Fruit fly (Drosophila melanogaster) whole organism, embryonic: Measurements from ENCODE around the gene RpL34b.

Experiments
- ATbp ChIP-seq: fragments of 200-800 bp; sonication (Bioruptor generic); optimal IDR thresholded peaks from 2 replicates; lab custom pipeline; 2017; ENCODE audit warnings: missing biosample characterization, mild to moderate bottlenecking, missing genetic modification characterization, missing genetic modification reagents
- BEAF-32 ChIP-seq: fragments of 200-800 bp; sonication (Bioruptor generic); optimal IDR thresholded peaks from 3 replicates; lab custom pipeline; 2017; ENCODE audit warnings: missing biosample characterization, missing genetic modification characterization, mild to moderate bottlenecking, moderate library complexity, missing genetic modification reagents
- Bgb ChIP-seq: fragments of 200-800 bp; sonication (Bioruptor generic); IDR thresholded peaks from 2 replicates; pipeline ENCODE4 v1.3.6; 2022; ENCODE audit warnings: missing biosample characterization, missing genetic modification characterization; ENCODE audit not compliant: partially characterized antibody
- C15 ChIP-seq: fragments of 200-800 bp; sonication (Bioruptor generic); IDR thresholded peaks from 3 replicates; pipeline ENCODE4 v1.3.6; 2022; ENCODE audit warnings: missing biosample characterization, missing genetic modification characterization
- CG12942 ChIP-seq: fragments of 200-800 bp; sonication (Bioruptor generic); optimal IDR thresholded peaks from 3 replicates; lab custom pipeline; 2016; ENCODE audit warnings: missing biosample characterization, missing genetic modification characterization
- CG13424 ChIP-seq: fragments of 200-800 bp; sonication (Bioruptor generic); optimal IDR thresholded peaks from 2 replicates; lab custom pipeline; 2019; ENCODE audit warnings: missing biosample characterization, mild to moderate bottlenecking, missing genetic modification characterization, moderate library complexity
- CG14050 ChIP-seq: fragments of 200-800 bp; sonication (Bioruptor generic); IDR thresholded peaks from 3 replicates; pipeline ENCODE4 v1.3.6; 2022; ENCODE audit warnings: missing biosample characterization, missing genetic modification characterization
- CG14860 ChIP-seq: fragments of 200-800 bp; sonication (Bioruptor generic); IDR thresholded peaks from 3 replicates; pipeline ENCODE4 v1.3.6; 2022; ENCODE audit warnings: missing biosample characterization, missing genetic modification characterization; ENCODE audit not compliant: partially characterized antibody
- CG15011 ChIP-seq: fragments of 200-800 bp; sonication (Bioruptor generic); optimal IDR thresholded peaks from 3 replicates; lab custom pipeline; 2018; ENCODE audit warnings: missing biosample characterization, mild to moderate bottlenecking, missing genetic modification characterization
- CG15269 ChIP-seq: fragments of 200-800 bp; sonication (Bioruptor generic); optimal IDR thresholded peaks from 2 replicates; lab custom pipeline; 2018; ENCODE audit warnings: missing biosample characterization, mild to moderate bottlenecking, missing genetic modification characterization, moderate library complexity
- CG1603 ChIP-seq: fragments of 200-800 bp; sonication (Bioruptor generic); optimal IDR thresholded peaks from 2 replicates; lab custom pipeline; 2019; ENCODE audit warnings: missing biosample characterization, mild to moderate bottlenecking, missing genetic modification characterization, moderate library complexity
- CG18619 ChIP-seq: fragments of 200-800 bp; sonication (Bioruptor generic); optimal IDR thresholded peaks from 3 replicates; lab custom pipeline; 2017; ENCODE audit warnings: missing biosample characterization, mild to moderate bottlenecking, missing genetic modification characterization
- CG31365 ChIP-seq: fragments of 200-800 bp; sonication (Bioruptor generic); optimal IDR thresholded peaks from 2 replicates; lab custom pipeline; 2018; ENCODE audit warnings: missing biosample characterization, mild to moderate bottlenecking, missing genetic modification characterization
- CG32767 ChIP-seq: fragments of 200-800 bp; sonication (Bioruptor generic); IDR thresholded peaks from 2 replicates; pipeline ENCODE4 v1.3.6; 2022; ENCODE audit warnings: missing biosample characterization, missing genetic modification characterization
- CG4360 ChIP-seq: fragments of 200-800 bp; sonication (Bioruptor generic); IDR thresholded peaks from 2 replicates; pipeline ENCODE4 v1.3.6; 2022; ENCODE audit warnings: missing biosample characterization, missing genetic modification characterization
- CG5953 ChIP-seq: fragments of 200-800 bp; sonication (Bioruptor generic); IDR thresholded peaks from 2 replicates; pipeline ENCODE4 v1.3.6; 2022; ENCODE audit warnings: missing biosample characterization, missing genetic modification characterization
- CG7987 ChIP-seq: fragments of 200-800 bp; sonication (Bioruptor generic); optimal IDR thresholded peaks from 2 replicates; lab custom pipeline; 2018; ENCODE audit warnings: missing biosample characterization, mild to moderate bottlenecking, missing genetic modification characterization, moderate library complexity
- CG9727 ChIP-seq: fragments of 200-800 bp; sonication (Bioruptor generic); optimal IDR thresholded peaks from 3 replicates; lab custom pipeline; 2017; ENCODE audit warnings: missing biosample characterization, mild to moderate bottlenecking, missing genetic modification characterization
- CG9817 ChIP-seq: fragments of 200-800 bp; sonication (Bioruptor generic); optimal IDR thresholded peaks from 2 replicates; lab custom pipeline; 2018; ENCODE audit warnings: missing biosample characterization, mild to moderate bottlenecking, missing genetic modification characterization, moderate library complexity
- CkIIα-i1 ChIP-seq: fragments of 200-800 bp; sonication (Bioruptor generic); IDR thresholded peaks from 2 replicates; pipeline ENCODE4 v1.3.6; 2022; ENCODE audit warnings: missing biosample characterization, missing genetic modification characterization
- CoRest ChIP-seq: fragments of 200-800 bp; sonication (Bioruptor generic); optimal IDR thresholded peaks from 3 replicates; lab custom pipeline; 2018; ENCODE audit warnings: missing biosample characterization, mild to moderate bottlenecking, missing genetic modification characterization, moderate library complexity
- Dbx ChIP-seq: fragments of 200-800 bp; sonication (Bioruptor generic); IDR thresholded peaks from 3 replicates; pipeline ENCODE4 v1.3.6; 2022; ENCODE audit warnings: missing biosample characterization, missing genetic modification characterization
- Deaf1 ChIP-seq: fragments of 200-800 bp; optimal IDR thresholded peaks from 3 replicates; lab custom pipeline; 2019; ENCODE audit warnings: missing biosample characterization, mild to moderate bottlenecking, missing genetic modification characterization, moderate library complexity
- ERR ChIP-seq: fragments of 200-800 bp; sonication (Bioruptor generic); optimal IDR thresholded peaks from 2 replicates; lab custom pipeline; 2016; ENCODE audit warnings: missing biosample characterization, missing genetic modification characterization
- Eip74EF ChIP-seq, 2 experiments: fragments of 200-800 bp in 1 of 2; fragments of >200 bp in 1 of 2; sonication (Bioruptor generic) in 1 of 2; optimal IDR thresholded peaks; 2 replicates each; lab custom pipeline; 2017 to 2019; ENCODE audit warnings: missing biosample characterization in 2 of 2, missing genetic modification characterization in 2 of 2, mild to moderate bottlenecking in 1 of 2, moderate library complexity in 1 of 2
- Elba2 ChIP-seq: fragments of 200-800 bp; sonication (Bioruptor generic); optimal IDR thresholded peaks from 3 replicates; lab custom pipeline; 2016; ENCODE audit warnings: missing biosample characterization, missing genetic modification characterization
- Hey ChIP-seq: fragments of 200-800 bp; sonication (Bioruptor generic); optimal IDR thresholded peaks from 3 replicates; lab custom pipeline; 2018; ENCODE audit warnings: missing biosample characterization, mild to moderate bottlenecking, missing genetic modification characterization
- Hmr ChIP-seq: fragments of 200-800 bp; sonication (Bioruptor generic); optimal IDR thresholded peaks from 3 replicates; lab custom pipeline; 2017; ENCODE audit warnings: mild to moderate bottlenecking, missing biosample characterization, missing genetic modification reagents, missing genetic modification characterization
- Hr39 ChIP-seq: fragments of >200 bp; optimal IDR thresholded peaks from 2 replicates; lab custom pipeline; 2017
- Rx ChIP-seq: fragments of 200-800 bp; sonication (Bioruptor generic); IDR thresholded peaks from 2 replicates; pipeline ENCODE4 v1.3.6; 2022; ENCODE audit warnings: missing biosample characterization, missing genetic modification characterization
- Sox100B ChIP-seq: fragments of 200-800 bp; sonication (Bioruptor generic); optimal IDR thresholded peaks from 3 replicates; lab custom pipeline; 2018; ENCODE audit warnings: missing biosample characterization, mild to moderate bottlenecking, missing genetic modification characterization
- Sry-δ ChIP-seq: fragments of 200-800 bp; sonication (Bioruptor generic); optimal IDR thresholded peaks from 2 replicates; lab custom pipeline; 2016; ENCODE audit warnings: missing biosample characterization, missing genetic modification characterization
- bab2 ChIP-seq: fragments of 200-800 bp; sonication (Bioruptor generic); optimal IDR thresholded peaks from 2 replicates; lab custom pipeline; 2016; ENCODE audit warnings: missing biosample characterization, missing genetic modification characterization
- bigmax ChIP-seq: fragments of 200-800 bp; sonication (Bioruptor generic); optimal IDR thresholded peaks from 2 replicates; lab custom pipeline; 2018; ENCODE audit warnings: missing biosample characterization, mild to moderate bottlenecking, missing genetic modification characterization
- cad ChIP-seq: fragments of >200 bp; optimal IDR thresholded peaks from 2 replicates; lab custom pipeline; 2017; ENCODE audit warnings: missing biosample characterization, missing genetic modification characterization
- chm ChIP-seq: fragments of 200-800 bp; sonication (Bioruptor generic); IDR thresholded peaks from 2 replicates; pipeline ENCODE4 v1.3.6; 2022; ENCODE audit warnings: missing biosample characterization, missing genetic modification characterization
- crol ChIP-seq: fragments of 200-800 bp; sonication (Bioruptor generic); IDR thresholded peaks from 2 replicates; pipeline ENCODE4 v1.3.6; 2022; ENCODE audit warnings: missing biosample characterization, missing genetic modification characterization
- gce ChIP-seq: fragments of 200-800 bp; sonication (Bioruptor generic); IDR thresholded peaks from 3 replicates; pipeline ENCODE4 v1.3.6; 2022; ENCODE audit warnings: missing biosample characterization, missing genetic modification characterization
- grn ChIP-seq: fragments of 200-800 bp; sonication (Bioruptor generic); optimal IDR thresholded peaks from 3 replicates; lab custom pipeline; 2017; ENCODE audit warnings: missing biosample characterization, missing genetic modification characterization
- h ChIP-seq: fragments of >200 bp; optimal IDR thresholded peaks from 2 replicates; lab custom pipeline; 2017
- insv ChIP-seq, 2 experiments: fragments of 200-800 bp; sonication (Bioruptor generic); optimal IDR thresholded peaks; 3 replicates each; lab custom pipeline; 2016 to 2018; ENCODE audit warnings: missing biosample characterization in 2 of 2, missing genetic modification characterization in 2 of 2
- ken ChIP-seq: fragments of 200-800 bp; sonication (Bioruptor generic); IDR thresholded peaks from 3 replicates; pipeline ENCODE4 v1.3.6; 2022; ENCODE audit warnings: missing biosample characterization, missing genetic modification characterization
- lab ChIP-seq: fragments of 200-800 bp; sonication (Bioruptor generic); optimal IDR thresholded peaks from 3 replicates; lab custom pipeline; 2017; ENCODE audit warnings: missing biosample characterization, missing genetic modification characterization, mild to moderate bottlenecking, moderate library complexity, missing genetic modification reagents
- lola ChIP-seq, 3 experiments: fragments of >200 bp in 2 of 3; fragments of 200-800 bp in 1 of 3; sonication (Bioruptor generic) in 1 of 3; optimal IDR thresholded peaks; 2 replicates each; lab custom pipeline; 2017 to 2019; ENCODE audit warnings: missing biosample characterization in 3 of 3, missing genetic modification characterization in 3 of 3, mild to moderate bottlenecking in 1 of 3, moderate library complexity in 1 of 3
- nau ChIP-seq: fragments of 200-800 bp; sonication (Bioruptor generic); optimal IDR thresholded peaks from 3 replicates; lab custom pipeline; 2017; ENCODE audit warnings: missing biosample characterization, mild to moderate bottlenecking, missing genetic modification characterization, missing genetic modification reagents
- peb ChIP-seq: fragments of 200-800 bp; sonication (Bioruptor generic); IDR thresholded peaks from 2 replicates; pipeline ENCODE4 v1.3.6; 2022; ENCODE audit warnings: missing biosample characterization, missing genetic modification characterization
- ro ChIP-seq: fragments of 200-800 bp; sonication (Bioruptor generic); IDR thresholded peaks from 2 replicates; pipeline ENCODE4 v1.3.6; 2022; ENCODE audit warnings: missing biosample characterization, missing genetic modification characterization
- scrt ChIP-seq: fragments of 200-800 bp; sonication (Bioruptor generic); optimal IDR thresholded peaks from 2 replicates; lab custom pipeline; 2018; ENCODE audit warnings: missing biosample characterization, mild to moderate bottlenecking, missing genetic modification characterization, moderate library complexity
- sim ChIP-seq: fragments of 200-800 bp; sonication (Bioruptor generic); IDR thresholded peaks from 2 replicates; pipeline ENCODE4 v1.3.6; 2022; ENCODE audit warnings: missing biosample characterization, missing genetic modification characterization
- so ChIP-seq: fragments of 200-800 bp; sonication (Bioruptor generic); IDR thresholded peaks from 3 replicates; pipeline ENCODE4 v1.3.6; 2022; ENCODE audit warnings: missing biosample characterization, missing genetic modification characterization
- tio ChIP-seq: fragments of 200-800 bp; sonication (Bioruptor generic); optimal IDR thresholded peaks from 2 replicates; lab custom pipeline; 2017; ENCODE audit warnings: missing biosample characterization, missing genetic modification characterization, inconsistent platforms

Gene RpL34b

DNA sequence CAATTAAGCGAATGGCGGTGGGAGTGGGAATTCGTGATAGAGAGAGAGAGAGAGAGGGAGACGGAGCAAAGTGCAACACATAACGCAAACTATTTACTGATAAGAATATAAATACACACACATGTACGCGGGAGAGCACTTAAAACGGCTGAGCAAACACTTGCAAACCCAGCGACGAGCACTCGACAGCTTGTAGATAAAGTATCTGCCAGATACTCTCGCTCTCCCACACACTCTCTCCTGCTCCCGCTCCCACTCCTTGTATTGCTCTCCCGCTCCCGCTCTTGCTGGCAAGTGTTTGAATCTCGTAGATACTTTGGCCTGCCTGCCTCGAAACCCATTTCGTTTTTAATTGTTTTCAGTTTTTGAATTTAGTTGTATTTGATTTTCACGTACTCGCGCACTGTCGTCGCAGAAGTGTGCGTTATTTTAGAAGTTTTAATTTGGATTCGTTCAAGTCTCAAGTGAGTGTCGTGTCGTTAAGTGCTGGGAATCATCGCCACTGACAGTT is 27.2 kb upstream of the RpL34b start (continued):
- no peak for TF ChIP-seq ken (GFP tag; lab: Robert Waterston, UW)
- no peak for TF ChIP-seq CG14050 (GFP tag; lab: Robert Waterston, UW)
- peak; percentile 64 for TF ChIP-seq Deaf1 (tag; lab: Kevin White, UChicago)
- no peak for TF ChIP-seq CG18619 (GFP tag; lab: Kevin White, UChicago)
- peak in 1 of 2 experiments; percentile 86 for TF ChIP-seq insv (GFP tag; optimal IDR thresholded peaks at IDR 0.05; lab: Kevin White, UChicago)
- TF ChIP-seq Eip74EF (GFP tag; optimal IDR thresholded peaks at IDR 0.05; lab: Kevin White, UChicago) = peak in 1 of 2 experiments; percentile 57
- peak; percentile 2 for TF ChIP-seq cad
- no peak for TF ChIP-seq CG14860
- TF ChIP-seq CG13424 (tag; lab: Kevin White, UChicago) = peak; percentile 25
- peak; percentile 27 for TF ChIP-seq ERR (GFP tag; lab: Kevin White, UChicago)
- no peak for TF ChIP-seq CG9817
- peak; percentile 58; the same call in 1 of the 3 replicates for TF ChIP-seq Dbx
- TF ChIP-seq CG4360 (GFP tag; lab: Robert Waterston, UW) = peak; percentile 54
- TF ChIP-seq CG5953 (GFP tag; lab: Robert Waterston, UW) = 0 out of 2 replicates have a peak, but pooled peaks have one; percentile 53
- no peak for TF ChIP-seq CG15269 (tag; lab: Kevin White, UChicago)
- no peak for TF ChIP-seq CG12942 (GFP tag; lab: Kevin White, UChicago)
- peak; percentile 8 for TF ChIP-seq scrt (GFP tag; lab: Kevin White, UChicago)
- TF ChIP-seq sim (GFP tag; lab: Robert Waterston, UW) = no peak
- TF ChIP-seq BEAF-32 (GFP tag; lab: Kevin White, UChicago) = no peak
- peak; percentile 26 for TF ChIP-seq Hey (tag; lab: Kevin White, UChicago)
- no peak for TF ChIP-seq C15 (GFP tag; lab: Robert Waterston, UW)
- TF ChIP-seq CoRest (tag; lab: Kevin White, UChicago) = no peak
- no peak for TF ChIP-seq Sox100B (GFP tag; lab: Kevin White, UChicago)
- no peak for TF ChIP-seq Elba2 (GFP tag; lab: Kevin White, UChicago)
- no peak for TF ChIP-seq h (lab: Kevin White, UChicago)
- peak; percentile 32 for TF ChIP-seq grn
- TF ChIP-seq chm (GFP tag; lab: Robert Waterston, UW) = peak; percentile 73
- no peak for TF ChIP-seq Hr39 (lab: Kevin White, UChicago)
- peak; percentile 75 for TF ChIP-seq nau
- peak; percentile 3 for TF ChIP-seq CG1603
- TF ChIP-seq CG7987 (GFP tag; lab: Kevin White, UChicago) = peak; percentile 63
- TF ChIP-seq CG31365 (tag; lab: Kevin White, UChicago) = peak; percentile 47
- no peak for TF ChIP-seq tio (GFP tag; lab: Kevin White, UChicago)
- TF ChIP-seq lola (GFP tag; optimal IDR thresholded peaks at IDR 0.05; lab: Kevin White, UChicago) = no peak
- no peak for TF ChIP-seq Sry-δ (GFP tag; lab: Kevin White, UChicago)
- TF ChIP-seq CG32767 (GFP tag; lab: Robert Waterston, UW) = peak; percentile 62; the same call in 1 of the 2 replicates
- peak; percentile 36; the same call in 1 of the 3 replicates for TF ChIP-seq gce (GFP tag; lab: Robert Waterston, UW)
- TF ChIP-seq ro (GFP tag; lab: Robert Waterston, UW) = no peak
- TF ChIP-seq bigmax (GFP tag; lab: Kevin White, UChicago) = no peak
- peak; percentile 19 for TF ChIP-seq CG9727 (GFP tag; lab: Kevin White, UChicago)
- no peak for TF ChIP-seq peb (GFP tag; lab: Robert Waterston, UW)
- TF ChIP-seq crol (GFP tag; lab: Robert Waterston, UW) = peak; percentile 71
- TF ChIP-seq CkIIα-i1 (GFP tag; lab: Robert Waterston, UW) = no peak
- TF ChIP-seq lab (GFP tag; lab: Kevin White, UChicago) = peak; percentile 87
- TF ChIP-seq bab2 (GFP tag; lab: Kevin White, UChicago) = no peak
- TF ChIP-seq Hmr (GFP tag; lab: Kevin White, UChicago) = peak; percentile 42
- TF ChIP-seq Bgb = no peak
- TF ChIP-seq Rx (GFP tag; lab: Robert Waterston, UW) = no peak
- TF ChIP-seq ATbp (GFP tag; lab: Kevin White, UChicago) = peak; percentile 71
- TF ChIP-seq so (GFP tag; lab: Robert Waterston, UW) = peak; percentile 61; the same call in 1 of the 3 replicates
- peak; percentile 52 for TF ChIP-seq CG15011 (GFP tag; lab: Kevin White, UChicago)
